Fruit fly (Drosophila melanogaster) whole organism, pupa: ENCODE data around the gene CG5854.

Experiments used
- CG10348 ChIP-seq: fragments of 200-800 bp; sonication (Bioruptor generic); IDR thresholded peaks from 2 replicates; pipeline ENCODE4 v1.3.6; 2022; ENCODE audit warnings: missing biosample characterization, missing genetic modification characterization
- CG12605 ChIP-seq: fragments of 200-800 bp; sonication (Bioruptor generic); IDR thresholded peaks from 2 replicates; pipeline ENCODE4 v1.3.6; 2022; ENCODE audit warnings: missing biosample characterization, missing genetic modification characterization
- CG13204 ChIP-seq: fragments of 200-800 bp; sonication (Bioruptor generic); optimal IDR thresholded peaks from 2 replicates; lab custom pipeline; 2018; ENCODE audit warnings: missing biosample characterization, mild to moderate bottlenecking, missing genetic modification characterization, moderate library complexity
- CG14655 ChIP-seq: fragments of 200-800 bp; sonication (Bioruptor generic); optimal IDR thresholded peaks from 3 replicates; lab custom pipeline; 2017; ENCODE audit warnings: mild to moderate bottlenecking, missing biosample characterization, missing genetic modification reagents, missing genetic modification characterization
- CG15710 ChIP-seq: fragments of 200-800 bp; sonication (Bioruptor generic); optimal IDR thresholded peaks from 2 replicates; lab custom pipeline; 2018; ENCODE audit warnings: missing biosample characterization, mild to moderate bottlenecking, missing genetic modification characterization, moderate library complexity
- CG17806 ChIP-seq: fragments of 200-800 bp; sonication (Bioruptor generic); optimal IDR thresholded peaks from 2 replicates; lab custom pipeline; 2018; ENCODE audit warnings: missing biosample characterization, mild to moderate bottlenecking, missing genetic modification characterization, moderate library complexity
- CG32121 ChIP-seq: fragments of 200-800 bp; sonication (Bioruptor generic); IDR thresholded peaks from 2 replicates; pipeline ENCODE4 v1.3.6; 2022; ENCODE audit warnings: missing biosample characterization, missing genetic modification characterization
- CG34367 ChIP-seq: fragments of 200-800 bp; sonication (Bioruptor generic); optimal IDR thresholded peaks from 2 replicates; lab custom pipeline; 2018; ENCODE audit warnings: missing biosample characterization, mild to moderate bottlenecking, missing genetic modification characterization
- CG4496 ChIP-seq: fragments of 200-800 bp; sonication (Bioruptor generic); IDR thresholded peaks from 3 replicates; pipeline ENCODE4 v1.3.6; 2022; ENCODE audit warnings: missing biosample characterization, missing genetic modification characterization
- CG8159 ChIP-seq: fragments of 200-800 bp; sonication (Bioruptor generic); optimal IDR thresholded peaks from 3 replicates; lab custom pipeline; 2018; ENCODE audit warnings: missing biosample characterization, mild to moderate bottlenecking, missing genetic modification characterization, moderate library complexity
- CG8301 ChIP-seq: fragments of 200-800 bp; sonication (Bioruptor generic); optimal IDR thresholded peaks from 2 replicates; lab custom pipeline; 2018; ENCODE audit warnings: missing biosample characterization, mild to moderate bottlenecking, missing genetic modification characterization
- CG9948 ChIP-seq: fragments of 200-800 bp; sonication (Bioruptor generic); optimal IDR thresholded peaks from 2 replicates; lab custom pipeline; 2018; ENCODE audit warnings: missing biosample characterization, mild to moderate bottlenecking, missing genetic modification characterization, moderate library complexity
- D1 ChIP-seq: fragments of 200-800 bp; sonication (Bioruptor generic); optimal IDR thresholded peaks from 2 replicates; lab custom pipeline; 2018; ENCODE audit warnings: missing biosample characterization, mild to moderate bottlenecking, missing genetic modification characterization, moderate library complexity
- EcR ChIP-seq: fragments of 200-800 bp; sonication (Bioruptor generic); optimal IDR thresholded peaks from 3 replicates; lab custom pipeline; 2019; ENCODE audit warnings: missing biosample characterization, missing genetic modification characterization, mild to moderate bottlenecking, moderate library complexity, missing genetic modification reagents
- Ets98B ChIP-seq: fragments of 200-800 bp; sonication (Bioruptor generic); IDR thresholded peaks from 2 replicates; pipeline ENCODE4 v1.3.6; 2022; ENCODE audit warnings: missing biosample characterization, missing genetic modification characterization
- Pif1A ChIP-seq: fragments of 200-800 bp; sonication (Bioruptor generic); optimal IDR thresholded peaks from 3 replicates; lab custom pipeline; 2016; ENCODE audit warnings: missing biosample characterization, missing genetic modification characterization
- Pif1B ChIP-seq: fragments of 200-800 bp; sonication (Bioruptor generic); optimal IDR thresholded peaks from 3 replicates; lab custom pipeline; 2016; ENCODE audit warnings: missing biosample characterization, missing genetic modification characterization
- Snoo ChIP-seq: fragments of 200-800 bp; sonication (Bioruptor generic); optimal IDR thresholded peaks from 3 replicates; lab custom pipeline; 2017; ENCODE audit warnings: missing biosample characterization, mild to moderate bottlenecking, missing genetic modification characterization, inconsistent platforms
- fd96Ca ChIP-seq: fragments of 200-800 bp; sonication (Bioruptor generic); IDR thresholded peaks from 3 replicates; pipeline ENCODE4 v1.3.6; 2022; ENCODE audit warnings: missing biosample characterization, missing genetic modification characterization
- gl ChIP-seq: fragments of 200-800 bp; sonication (Bioruptor generic); optimal IDR thresholded peaks from 2 replicates; lab custom pipeline; 2018; ENCODE audit warnings: missing biosample characterization, mild to moderate bottlenecking, missing genetic modification characterization
- rn ChIP-seq: fragments of 200-800 bp; sonication (Bioruptor generic); IDR thresholded peaks from 2 replicates; pipeline ENCODE4 v1.3.6; 2022; ENCODE audit warnings: missing biosample characterization, missing genetic modification characterization

The CG5854 gene

dm6 chr3R:23922502-23923350 lies 11.0 kb upstream of the CG5854 start, which contains the start of the genes sba and CG31141:
Gene sba, minus strand, starts transcription at chr3R:23922973.
Gene CG31141, plus strand, starts transcription at chr3R:23923300.
- TF ChIP-seq fd96Ca (GFP tag; lab: Robert Waterston, UW) (no peak), D1 (tag; lab: Kevin White, UChicago) (no peak), CG15710 (tag; lab: Kevin White, UChicago) (no peak), CG32121 (no peak), CG13204 (GFP tag; lab: Kevin White, UChicago) (no peak), EcR (GFP tag; lab: Kevin White, UChicago) (peak; percentile 24), CG12605 (GFP tag; lab: Robert Waterston, UW) (peak; percentile 57; the same call in 1 of the 2 replicates), CG8301 (tag; lab: Kevin White, UChicago) (no peak), CG4496 (GFP tag; lab: Robert Waterston, UW) (peak; percentile 55; the same call in 2 of the 3 replicates), CG9948 (tag; lab: Kevin White, UChicago) (no peak), CG34367 (tag; lab: Kevin White, UChicago) (no peak), Snoo (tag; lab: Kevin White, UChicago) (peak; percentile 4), CG8159 (peak; percentile 46), gl (tag; lab: Kevin White, UChicago) (peak; percentile 36), CG10348 (GFP tag; lab: Robert Waterston, UW) (no peak), Pif1B (no peak), CG17806 (tag; lab: Kevin White, UChicago) (no peak), rn (no peak), Pif1A (no peak), CG14655 (GFP tag; lab: Kevin White, UChicago) (no peak), Ets98B (GFP tag; lab: Robert Waterston, UW) (peak; percentile 58)

dm6 chr3R:23924200-23924599 lies 9.5 kb upstream of the CG5854 start, which contains the start of gene Ndc1:
Gene Ndc1, plus strand, starts transcription at chr3R:23924399.
- no peak for TF ChIP-seq CG8159
- TF ChIP-seq CG12605 (GFP tag; lab: Robert Waterston, UW): no peak
- TF ChIP-seq CG34367 (tag; lab: Kevin White, UChicago): no peak
- no peak for TF ChIP-seq rn
- TF ChIP-seq CG8301 (tag; lab: Kevin White, UChicago): no peak

dm6 chr3R:23927429-23927828 lies 6.3 kb upstream of the CG5854 start, which contains the start of gene CG13601:
Gene CG13601, minus strand, starts transcription at chr3R:23927634.
- TF ChIP-seq Pif1B (no peak), rn (no peak), CG4496 (GFP tag; lab: Robert Waterston, UW) (0 out of 3 replicates have a peak, but pooled peaks have one; percentile 24), Pif1A (no peak), CG15710 (tag; lab: Kevin White, UChicago) (no peak), CG8159 (no peak)

- TF ChIP-seq Snoo (tag; lab: Kevin White, UChicago): peak; percentile 4
- TF ChIP-seq CG14655 (GFP tag; lab: Kevin White, UChicago): no peak
Observed at dm6 chr3R:23928950-23929602, 4.6 kb upstream of the CG5854 start, which contains the start of the genes CG43998, CG43999 and CG31142. Gene CG43998, minus strand, starts transcription at chr3R:23929000. Gene CG43999, minus strand, starts transcription at chr3R:23929000. Gene CG31142, plus strand, starts transcription at chr3R:23929243.

dm6 chr3R:23931095-23931728 lies 2.5 kb upstream of the CG5854 start, which contains the start of the genes Rpt2 and CG13599:
Gene Rpt2, minus strand, starts transcription at chr3R:23931558.
Gene CG13599, plus strand, starts transcription at chr3R:23931639.
- TF ChIP-seq CG34367 (tag; lab: Kevin White, UChicago): no peak
- TF ChIP-seq Pif1B: no peak
- no peak for TF ChIP-seq CG10348 (GFP tag; lab: Robert Waterston, UW)
- TF ChIP-seq Ets98B (GFP tag; lab: Robert Waterston, UW): no peak
- no peak for TF ChIP-seq CG12605 (GFP tag; lab: Robert Waterston, UW)
- no peak for TF ChIP-seq CG17806 (tag; lab: Kevin White, UChicago)
- TF ChIP-seq CG32121: no peak
- TF ChIP-seq CG4496 (GFP tag; lab: Robert Waterston, UW): no peak
- TF ChIP-seq EcR (GFP tag; lab: Kevin White, UChicago): peak; percentile 18

dm6 chr3R:23933430-23933683 lies 355 bp upstream of the CG5854 start, which contains the start of gene RpS19b:
Gene RpS19b, minus strand, starts transcription at chr3R:23933530.
- TF ChIP-seq CG8159 (no peak), rn (no peak), CG34367 (tag; lab: Kevin White, UChicago) (no peak), CG9948 (tag; lab: Kevin White, UChicago) (no peak), CG17806 (tag; lab: Kevin White, UChicago) (no peak), Ets98B (GFP tag; lab: Robert Waterston, UW) (no peak), gl (tag; lab: Kevin White, UChicago) (no peak), Snoo (tag; lab: Kevin White, UChicago) (no peak), D1 (tag; lab: Kevin White, UChicago) (no peak), CG14655 (GFP tag; lab: Kevin White, UChicago) (no peak), CG13204 (GFP tag; lab: Kevin White, UChicago) (no peak), CG10348 (GFP tag; lab: Robert Waterston, UW) (no peak), CG4496 (GFP tag; lab: Robert Waterston, UW) (no peak), Pif1B (no peak), fd96Ca (GFP tag; lab: Robert Waterston, UW) (no peak)
